Worm (Caenorhabditis elegans): ENCODE measurements around the gene ceh-38.

The ceh-38 gene

ce11 chrII:6972185-6972737 lies 20.9 kb downstream of the ceh-38 start, which contains the start of gene art-1:
art-1 (minus strand) TSS chrII:6972235.
- TF ChIP-seq ama-1 (optimal IDR thresholded peaks at IDR 0.05) (peak; percentile 28), cey-2 (tag; optimal IDR thresholded peaks at IDR 0.05; ENCODE audit: borderline replicate concordance, insufficient read depth) (no peak), lsy-2 (tag; optimal IDR thresholded peaks at IDR 0.05) (peak in 1 of 2 experiments; percentile 32), aly-2 (tag; optimal IDR thresholded peaks at IDR 0.05) (no peak), ZK337.2 (GFP tag; IDR thresholded peaks at IDR 0.05) (no peak), dmd-6 (GFP tag; IDR thresholded peaks at IDR 0.05) (no peak), php-3 (GFP tag; IDR thresholded peaks at IDR 0.05) (0 out of 2 replicates have a peak, but pooled peaks have one; percentile 45), mes-2 (tag; optimal IDR thresholded peaks at IDR 0.05; ENCODE audit: poor library complexity, severe bottlenecking) (no peak), zfp-2 (tag; optimal IDR thresholded peaks at IDR 0.05) (no peak), dmd-8 (GFP tag; IDR thresholded peaks at IDR 0.05) (no peak), daf-16 (GFP tag; optimal IDR thresholded peaks at IDR 0.05) (no peak), daf-16 (tag; optimal IDR thresholded peaks at IDR 0.05) (peak; percentile 45), dpl-1 (GFP tag; optimal IDR thresholded peaks at IDR 0.05) (no peak), Y75B8A.6 (GFP tag; IDR thresholded peaks at IDR 0.05) (no peak), nhr-10 (tag; optimal IDR thresholded peaks at IDR 0.05) (no peak), madf-5 (GFP tag; IDR thresholded peaks at IDR 0.05) (no peak), aha-1 (tag) (peak; percentile 49), nhr-42 (GFP tag; IDR thresholded peaks at IDR 0.05) (no peak), daf-19 (GFP tag; conservative IDR thresholded peaks at IDR 0.05) (no peak), hmg-1.1 (GFP tag; IDR thresholded peaks at IDR 0.05) (0 out of 2 replicates have a peak, but pooled peaks have one; percentile 7), dve-1 (tag; optimal IDR thresholded peaks at IDR 0.05; ENCODE audit: insufficient read depth) (peak; percentile 52), D1046.2 (GFP tag; IDR thresholded peaks at IDR 0.05) (no peak), F44E2.7 (GFP tag; IDR thresholded peaks at IDR 0.05) (no peak), nhr-28 (tag; optimal IDR thresholded peaks at IDR 0.05) (no peak), T20F7.1 (GFP tag; optimal IDR thresholded peaks at IDR 0.05) (peak; percentile 74), set-16 (GFP tag; IDR thresholded peaks at IDR 0.05) (no peak), unc-62 (GFP tag; optimal IDR thresholded peaks at IDR 0.05 in 1 of 2) (no peak), unc-62 (tag; optimal IDR thresholded peaks at IDR 0.05) (no peak)

DNA sequence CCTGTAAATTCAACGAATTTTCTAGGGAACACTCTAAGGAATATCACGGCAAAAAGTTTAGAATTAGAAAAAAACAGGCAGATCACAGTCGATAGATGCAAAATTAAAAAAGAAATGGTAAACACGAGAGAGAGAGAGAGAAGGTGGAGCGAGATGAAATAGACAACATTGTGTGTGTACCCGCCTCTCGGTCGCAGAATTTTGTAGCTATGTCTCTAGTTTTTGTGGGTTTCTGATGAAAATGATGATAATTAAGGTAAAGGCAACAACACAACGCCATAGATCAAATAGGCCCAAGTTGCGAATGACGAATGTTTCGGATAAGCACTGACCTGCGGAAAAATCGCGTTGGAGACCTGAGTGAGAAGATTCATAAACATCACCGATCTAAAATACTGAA lies 22.2 kb downstream of the ceh-38 start, which contains the start of gene sod-1:
Gene sod-1, minus strand, starts transcription at position 387 of the 400 bp plus-strand sequence.
- TF ChIP-seq madf-9 (GFP tag; conservative IDR thresholded peaks at IDR 0.05) (no peak), nhr-41 (GFP tag; IDR thresholded peaks at IDR 0.05) (no peak), D1046.2 (GFP tag; IDR thresholded peaks at IDR 0.05) (no peak), hlh-11 (tag; optimal IDR thresholded peaks at IDR 0.05) (peak; percentile 20), fos-1 (tag; optimal IDR thresholded peaks at IDR 0.05) (no peak), ZK337.2 (GFP tag; IDR thresholded peaks at IDR 0.05) (no peak), ceh-62 (tag; optimal IDR thresholded peaks at IDR 0.05) (no peak), hmg-1.1 (GFP tag; IDR thresholded peaks at IDR 0.05) (no peak), nhr-25 (tag; optimal IDR thresholded peaks at IDR 0.05; ENCODE audit: borderline replicate concordance, insufficient read depth) (no peak), zip-11 (GFP tag; IDR thresholded peaks at IDR 0.05) (no peak), ceh-20 (GFP tag; IDR thresholded peaks at IDR 0.05) (no peak), Y105C5A.15 (GFP tag; IDR thresholded peaks at IDR 0.05) (no peak), fkh-10 (GFP tag; optimal IDR thresholded peaks at IDR 0.05) (no peak), madf-5 (GFP tag; IDR thresholded peaks at IDR 0.05) (no peak), jun-1 (tag; optimal IDR thresholded peaks at IDR 0.05) (no peak), zip-2 (tag; optimal IDR thresholded peaks at IDR 0.05) (no peak), lsy-2 (tag; optimal IDR thresholded peaks at IDR 0.05) (no peak), lin-1 (GFP tag; IDR thresholded peaks at IDR 0.05) (no peak), snpc-1.2 (GFP tag; IDR thresholded peaks at IDR 0.05) (no peak), daf-16 (GFP tag; optimal IDR thresholded peaks at IDR 0.05) (no peak), daf-16 (tag; optimal IDR thresholded peaks at IDR 0.05) (peak; percentile 88), daf-12 (tag; optimal IDR thresholded peaks at IDR 0.05) (no peak), mes-2 (tag; optimal IDR thresholded peaks at IDR 0.05; ENCODE audit: poor library complexity, severe bottlenecking) (peak; percentile 2), ceh-28 (tag; optimal IDR thresholded peaks at IDR 0.05) (no peak), lin-39 (tag; optimal IDR thresholded peaks at IDR 0.05) (no peak), nhr-28 (tag; optimal IDR thresholded peaks at IDR 0.05) (peak; percentile 97), ama-1 (optimal IDR thresholded peaks at IDR 0.05) (peak; percentile 2), vab-7 (GFP tag; IDR thresholded peaks at IDR 0.05) (no peak), mxl-2 (GFP tag; conservative IDR thresholded peaks at IDR 0.05) (no peak), lin-29 (GFP tag; IDR thresholded peaks at IDR 0.05) (no peak), unc-62 (GFP tag; optimal IDR thresholded peaks at IDR 0.05 in 1 of 2) (peak in 1 of 2 experiments; percentile 13), unc-62 (tag; optimal IDR thresholded peaks at IDR 0.05) (no peak), sdz-12 (GFP tag; optimal IDR thresholded peaks at IDR 0.05) (no peak), Y75B8A.6 (GFP tag; IDR thresholded peaks at IDR 0.05) (no peak)

Measured in whole organism, L4 larva.